Worm (Caenorhabditis elegans): Measurements from ENCODE around the gene ZK1248.5.
A peak's percentile ranks its signal among the peaks of the same experiment; 100 is the strongest.

ZK1248.5 gene

ce11 chrII:5797348-5797977, 12.9 kb upstream of the ZK1248.5 start, which contains the start of the genes msp-63 and msp-142:
TSS of gene msp-63 (minus strand) at chrII:5797448.
TSS of gene msp-142 (plus strand) at chrII:5797927.
- no peak for TF ChIP-seq R02D3.7 (tag; optimal IDR thresholded peaks at IDR 0.05)
- no peak for TF ChIP-seq jun-1 (tag; optimal IDR thresholded peaks at IDR 0.05)

ce11 chrII:5799553-5799952, 10.8 kb upstream of the ZK1248.5 start, which contains the start of gene K05F1.8:
TSS of gene K05F1.8 (minus strand) at chrII:5799653.
- no peak for TF ChIP-seq nhr-12 (tag; optimal IDR thresholded peaks at IDR 0.05)
- TF ChIP-seq nhr-25 (tag; optimal IDR thresholded peaks at IDR 0.05), result no peak
- TF ChIP-seq ama-1 (optimal IDR thresholded peaks at IDR 0.05), result no peak
- TF ChIP-seq elt-1 (tag; optimal IDR thresholded peaks at IDR 0.05), result no peak
- no peak for TF ChIP-seq jun-1 (tag; optimal IDR thresholded peaks at IDR 0.05)
- TF ChIP-seq nfya-1 (tag; optimal IDR thresholded peaks at IDR 0.05; ENCODE audit: insufficient read depth), result no peak
- no peak for TF ChIP-seq nhr-11 (tag; optimal IDR thresholded peaks at IDR 0.05)
- TF ChIP-seq nhr-237 (tag; optimal IDR thresholded peaks at IDR 0.05), result no peak
- TF ChIP-seq tbx-2 (tag; optimal IDR thresholded peaks at IDR 0.05), result no peak
- no peak for TF ChIP-seq sea-2 (GFP tag; optimal IDR thresholded peaks at IDR 0.05)
- TF ChIP-seq ztf-11 (tag; optimal IDR thresholded peaks at IDR 0.05), result no peak
- no peak for TF ChIP-seq unc-39 (tag; optimal IDR thresholded peaks at IDR 0.05)

DNA sequence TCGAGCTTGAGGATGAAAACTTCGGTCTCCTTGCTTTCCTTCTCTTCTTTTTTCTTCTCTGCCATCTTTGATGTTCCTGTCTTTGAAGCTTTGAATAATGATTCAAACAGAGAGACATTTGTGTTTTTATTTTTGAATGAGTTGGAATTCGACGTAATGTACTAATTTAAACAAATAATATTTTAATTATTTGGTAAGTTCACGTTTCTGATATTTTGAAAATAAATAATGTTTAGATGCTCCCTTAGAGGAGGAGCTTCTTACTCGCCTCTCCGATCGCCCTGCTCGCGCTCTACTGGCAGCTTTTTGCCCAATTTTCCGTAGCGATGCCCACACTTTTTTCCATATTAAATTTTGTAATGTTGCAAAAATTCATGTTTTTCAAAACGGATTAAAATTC, 9.2 kb upstream of the ZK1248.5 start, which contains the start of the genes K05F1.9 and K05F1.1:
Gene K05F1.9, minus strand, starts transcription at position 101 of the 400 bp plus-strand sequence.
Gene K05F1.1, plus strand, starts transcription at position 308 of the 400 bp plus-strand sequence.
- no peak for TF ChIP-seq mdl-1 (tag; optimal IDR thresholded peaks at IDR 0.05)
- TF ChIP-seq ztf-4 (tag; optimal IDR thresholded peaks at IDR 0.05), result no peak
- no peak for TF ChIP-seq nhr-23 (tag; optimal IDR thresholded peaks at IDR 0.05)
- TF ChIP-seq ceh-16 (tag; optimal IDR thresholded peaks at IDR 0.05), result no peak
- no peak for TF ChIP-seq egl-5 (tag; optimal IDR thresholded peaks at IDR 0.05)
- no peak for TF ChIP-seq snpc-4 (tag; optimal IDR thresholded peaks at IDR 0.05)
- no peak for TF ChIP-seq skn-1 (tag; optimal IDR thresholded peaks at IDR 0.05)
- TF ChIP-seq fos-1 (tag; optimal IDR thresholded peaks at IDR 0.05), result no peak

DNA sequence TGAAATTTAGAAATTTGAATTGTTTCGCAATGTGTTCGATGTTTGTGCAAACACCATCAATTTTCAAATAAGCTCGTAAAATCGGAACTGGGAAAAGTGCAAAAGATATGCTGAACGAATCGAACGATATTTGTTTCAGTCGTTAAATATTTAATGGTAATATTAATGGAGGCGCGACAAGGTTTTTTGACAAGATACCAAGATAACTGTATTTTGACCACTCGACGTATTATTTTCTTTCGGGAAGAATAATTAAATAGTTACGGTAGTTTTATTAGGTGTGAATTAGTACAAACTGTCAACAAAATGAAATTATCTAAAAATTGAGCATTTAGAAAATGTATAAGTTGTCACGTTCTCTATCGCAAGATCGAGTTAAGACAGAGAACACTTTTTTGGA, 6.0 kb upstream of the ZK1248.5 start:
- peak; percentile 8 for TF ChIP-seq pha-4 (tag; optimal IDR thresholded peaks at IDR 0.05)
- TF ChIP-seq pqm-1 (tag; optimal IDR thresholded peaks at IDR 0.05), result peak; percentile 25
- TF ChIP-seq zag-1 (tag; optimal IDR thresholded peaks at IDR 0.05), result no peak
- peak; percentile 93 for TF ChIP-seq elt-2 (tag; optimal IDR thresholded peaks at IDR 0.05)
- no peak for TF ChIP-seq ztf-4 (tag; optimal IDR thresholded peaks at IDR 0.05)

DNA sequence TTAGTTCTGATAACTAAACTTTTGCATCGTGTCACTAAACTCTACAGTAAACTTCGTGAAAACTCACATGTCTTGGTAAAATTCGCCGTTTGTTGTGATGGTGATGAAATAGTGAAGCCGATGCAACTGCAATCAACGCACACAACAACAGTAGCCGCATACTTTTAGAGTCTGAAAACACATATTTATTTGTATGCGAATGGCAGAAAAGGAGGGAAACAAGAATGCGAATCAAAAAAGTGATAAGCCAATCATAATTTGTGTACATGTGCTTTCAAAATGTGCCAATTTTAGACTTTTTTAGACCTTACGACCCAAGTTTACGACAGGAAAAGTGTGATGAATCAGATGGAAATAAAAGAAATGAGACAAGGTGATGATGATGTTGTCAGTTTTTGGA, 5.0 kb upstream of the ZK1248.5 start, which contains the start of gene K05F1.10:
Gene K05F1.10, minus strand, starts transcription at position 171 of the 400 bp plus-strand sequence.
- peak; percentile 54 for TF ChIP-seq pqm-1 (tag; optimal IDR thresholded peaks at IDR 0.05)
- TF ChIP-seq sea-2 (GFP tag; optimal IDR thresholded peaks at IDR 0.05), result no peak
- TF ChIP-seq ceh-28 (tag; optimal IDR thresholded peaks at IDR 0.05), result no peak
- TF ChIP-seq nhr-67 (tag; optimal IDR thresholded peaks at IDR 0.05), result no peak
- no peak for TF ChIP-seq fkh-2 (tag; optimal IDR thresholded peaks at IDR 0.05)
- TF ChIP-seq elt-3 (tag; optimal IDR thresholded peaks at IDR 0.05), result no peak
- TF ChIP-seq ztf-4 (tag; optimal IDR thresholded peaks at IDR 0.05), result no peak
- no peak for TF ChIP-seq R02D3.7 (tag; optimal IDR thresholded peaks at IDR 0.05)
- no peak for TF ChIP-seq elt-1 (tag; optimal IDR thresholded peaks at IDR 0.05)
- no peak for TF ChIP-seq tbx-2 (tag; optimal IDR thresholded peaks at IDR 0.05)
- peak; percentile 9 for TF ChIP-seq ama-1 (optimal IDR thresholded peaks at IDR 0.05)
- peak; percentile 86 for TF ChIP-seq elt-2 (tag; optimal IDR thresholded peaks at IDR 0.05)
- peak; percentile 9 for TF ChIP-seq pha-4 (tag; optimal IDR thresholded peaks at IDR 0.05)
- TF ChIP-seq nhr-237 (tag; optimal IDR thresholded peaks at IDR 0.05), result no peak
- TF ChIP-seq lin-39 (tag; optimal IDR thresholded peaks at IDR 0.05), result no peak
- TF ChIP-seq nhr-28 (tag; optimal IDR thresholded peaks at IDR 0.05), result no peak
- TF ChIP-seq nhr-43 (tag; optimal IDR thresholded peaks at IDR 0.05; ENCODE audit: poor library complexity, severe bottlenecking), result no peak
- TF ChIP-seq nfya-1 (tag; optimal IDR thresholded peaks at IDR 0.05; ENCODE audit: insufficient read depth), result no peak
- TF ChIP-seq nhr-77 (tag; optimal IDR thresholded peaks at IDR 0.05), result no peak

Measured in whole organism, L3 larva.